Worm (Caenorhabditis elegans): Measurements from ENCODE around the gene epn-1.

The epn-1 gene

DNA sequence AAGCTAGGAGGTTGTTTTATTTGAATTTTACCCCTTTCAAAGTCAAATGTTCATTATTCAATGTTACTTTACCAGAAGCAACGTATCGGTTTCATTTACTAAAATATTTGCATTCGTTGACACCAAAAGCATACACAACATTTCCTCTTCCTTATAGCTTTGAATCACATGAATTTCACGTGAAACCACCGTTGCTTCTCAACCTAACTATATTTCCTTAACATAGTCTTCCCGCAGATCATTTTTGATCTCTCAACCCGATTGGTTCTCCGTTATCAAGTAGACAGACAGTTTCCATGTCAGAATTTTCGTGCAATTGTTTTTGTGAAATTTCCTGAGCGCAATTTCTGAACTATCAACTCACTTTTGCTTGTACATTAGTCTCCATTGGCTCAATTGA lies 8.4 kb downstream of the epn-1 start:
- TF ChIP-seq gmeb-1 (tag; optimal IDR thresholded peaks at IDR 0.05) (peak; percentile 0), lsy-2 (tag; optimal IDR thresholded peaks at IDR 0.05) (no peak), nhr-12 (tag; optimal IDR thresholded peaks at IDR 0.05) (no peak), ceh-82 (tag; optimal IDR thresholded peaks at IDR 0.05) (no peak), nhr-237 (tag; optimal IDR thresholded peaks at IDR 0.05) (no peak), sma-9 (GFP tag; optimal IDR thresholded peaks at IDR 0.05) (peak; percentile 48), sma-9 (tag; optimal IDR thresholded peaks at IDR 0.05) (no peak), ZK546.5 (tag; optimal IDR thresholded peaks at IDR 0.05) (no peak), R02D3.7 (tag; optimal IDR thresholded peaks at IDR 0.05) (no peak)

ce11 chrX:14808796-14809195 lies 9.5 kb downstream of the epn-1 start:
- TF ChIP-seq mab-5 (tag; optimal IDR thresholded peaks at IDR 0.05) (no peak), nhr-77 (tag; optimal IDR thresholded peaks at IDR 0.05) (no peak), sma-3 (GFP tag; optimal IDR thresholded peaks at IDR 0.05) (peak; percentile 6), skn-1 (tag; optimal IDR thresholded peaks at IDR 0.05) (peak; percentile 90), lin-13 (GFP tag; optimal IDR thresholded peaks at IDR 0.05) (peak; percentile 28), blmp-1 (tag; optimal IDR thresholded peaks at IDR 0.05; ENCODE audit: insufficient read depth) (no peak), elt-1 (tag; optimal IDR thresholded peaks at IDR 0.05) (no peak)

ce11 chrX:14806936-14807335 lies 11.4 kb downstream of the epn-1 start, which contains the start of gene F42D1.4:
TSS of gene F42D1.4 (plus strand) at chrX:14807236.
- TF ChIP-seq ztf-4 (tag; optimal IDR thresholded peaks at IDR 0.05), result no peak
- no peak for TF ChIP-seq ama-1 (optimal IDR thresholded peaks at IDR 0.05)
- TF ChIP-seq lin-39 (tag; optimal IDR thresholded peaks at IDR 0.05), result no peak
- no peak for TF ChIP-seq unc-55 (GFP tag; optimal IDR thresholded peaks at IDR 0.05)
- no peak for TF ChIP-seq sem-4 (tag; optimal IDR thresholded peaks at IDR 0.05)
- TF ChIP-seq ceh-82 (tag; optimal IDR thresholded peaks at IDR 0.05), result no peak
- no peak for TF ChIP-seq lsy-2 (tag; optimal IDR thresholded peaks at IDR 0.05)
- TF ChIP-seq nhr-10 (tag; optimal IDR thresholded peaks at IDR 0.05), result no peak
- TF ChIP-seq nhr-237 (tag; optimal IDR thresholded peaks at IDR 0.05), result no peak

DNA sequence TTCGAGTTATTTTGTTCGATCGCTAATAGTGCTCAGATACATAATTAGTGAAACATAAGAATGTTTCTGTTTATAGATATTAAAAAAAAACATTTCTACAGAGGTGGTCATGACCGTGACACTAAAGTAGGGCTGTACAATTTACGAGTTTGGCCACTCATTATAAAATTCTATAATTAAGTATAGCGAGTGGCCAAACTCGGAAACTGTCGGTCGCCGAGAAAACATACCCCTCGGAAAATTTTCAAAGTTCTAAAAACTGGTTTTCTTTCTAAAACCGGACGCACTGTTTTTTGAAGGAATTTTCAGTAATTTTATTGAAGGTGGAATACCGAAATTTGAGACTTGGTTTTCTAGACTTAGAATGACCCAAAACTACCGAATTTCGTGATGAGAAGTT lies 12.6 kb downstream of the epn-1 start:
- TF ChIP-seq ztf-11 (tag; optimal IDR thresholded peaks at IDR 0.05) (no peak), mdl-1 (tag; optimal IDR thresholded peaks at IDR 0.05) (no peak), egl-27 (tag; optimal IDR thresholded peaks at IDR 0.05) (no peak), blmp-1 (tag; optimal IDR thresholded peaks at IDR 0.05; ENCODE audit: insufficient read depth) (no peak)

DNA sequence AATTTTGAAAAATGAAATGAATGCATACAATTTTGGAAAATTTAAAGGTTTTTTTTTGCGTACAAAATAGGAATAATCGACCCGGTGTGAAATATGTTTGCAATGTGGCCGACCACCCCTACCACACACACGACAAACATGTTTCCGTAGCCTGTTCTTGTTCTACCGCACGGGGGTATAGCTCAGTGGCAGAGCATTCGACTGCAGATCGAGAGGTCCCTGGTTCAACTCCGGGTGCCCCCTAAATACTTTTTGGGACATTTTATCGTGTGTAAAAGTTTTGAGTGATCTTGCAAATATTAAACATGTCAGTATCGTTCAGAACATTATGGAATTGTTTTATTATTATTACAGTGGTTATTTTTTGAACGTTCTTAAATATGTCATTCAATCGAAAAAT lies 13.6 kb downstream of the epn-1 start:
- TF ChIP-seq lin-11 (tag; optimal IDR thresholded peaks at IDR 0.05) (peak; percentile 23), nhr-12 (tag; optimal IDR thresholded peaks at IDR 0.05) (no peak), blmp-1 (tag; optimal IDR thresholded peaks at IDR 0.05; ENCODE audit: insufficient read depth) (no peak), dmd-4 (tag; optimal IDR thresholded peaks at IDR 0.05) (no peak), ztf-1 (GFP tag; conservative IDR thresholded peaks at IDR 0.05) (no peak), ceh-16 (tag; optimal IDR thresholded peaks at IDR 0.05) (no peak), ztf-11 (tag; optimal IDR thresholded peaks at IDR 0.05) (no peak), crh-2 (tag; optimal IDR thresholded peaks at IDR 0.05) (peak; percentile 23), zag-1 (tag; optimal IDR thresholded peaks at IDR 0.05) (no peak), lin-13 (GFP tag; optimal IDR thresholded peaks at IDR 0.05) (peak; percentile 33), nhr-6 (tag; optimal IDR thresholded peaks at IDR 0.05) (no peak), nhr-77 (tag; optimal IDR thresholded peaks at IDR 0.05) (no peak), sma-3 (GFP tag; optimal IDR thresholded peaks at IDR 0.05) (peak; percentile 45), unc-62 (GFP tag; optimal IDR thresholded peaks at IDR 0.05) (no peak), lsy-2 (tag; optimal IDR thresholded peaks at IDR 0.05) (peak in 1 of 2 experiments; percentile 23), gmeb-1 (tag; optimal IDR thresholded peaks at IDR 0.05) (no peak), mdl-1 (tag; optimal IDR thresholded peaks at IDR 0.05) (peak in 1 of 2 experiments; percentile 13), aly-2 (tag; optimal IDR thresholded peaks at IDR 0.05) (no peak), mab-5 (tag; optimal IDR thresholded peaks at IDR 0.05) (no peak), nhr-11 (tag; optimal IDR thresholded peaks at IDR 0.05) (no peak), nhr-129 (tag; optimal IDR thresholded peaks at IDR 0.05) (peak; percentile 29), nhr-25 (tag; optimal IDR thresholded peaks at IDR 0.05) (no peak), nhr-237 (tag; optimal IDR thresholded peaks at IDR 0.05) (no peak), elt-3 (tag; optimal IDR thresholded peaks at IDR 0.05) (no peak), nhr-10 (tag; optimal IDR thresholded peaks at IDR 0.05) (no peak), nhr-23 (tag; optimal IDR thresholded peaks at IDR 0.05) (no peak), C34F6.9 (tag; optimal IDR thresholded peaks at IDR 0.05) (peak; percentile 39), peb-1 (tag; optimal IDR thresholded peaks at IDR 0.05) (no peak), R02D3.7 (tag; optimal IDR thresholded peaks at IDR 0.05) (no peak), snpc-4 (tag; optimal IDR thresholded peaks at IDR 0.05) (no peak), F13H6.1 (tag; optimal IDR thresholded peaks at IDR 0.05) (peak; percentile 49), unc-39 (tag; optimal IDR thresholded peaks at IDR 0.05) (no peak), ztf-4 (tag; optimal IDR thresholded peaks at IDR 0.05) (no peak), egl-27 (tag; optimal IDR thresholded peaks at IDR 0.05) (no peak), elt-1 (tag; optimal IDR thresholded peaks at IDR 0.05) (no peak), sma-9 (GFP tag; optimal IDR thresholded peaks at IDR 0.05) (peak; percentile 65), sma-9 (tag; optimal IDR thresholded peaks at IDR 0.05) (no peak), skn-1 (tag; optimal IDR thresholded peaks at IDR 0.05) (no peak), sem-4 (tag; optimal IDR thresholded peaks at IDR 0.05) (peak; percentile 32), ceh-82 (tag; optimal IDR thresholded peaks at IDR 0.05) (no peak)

All from whole organism, L2 larva.